Worm (Caenorhabditis elegans) whole organism, L4 larva: ENCODE data around the gene T26E4.9.
"Not testable (repeated sequence)": the region's sequence is repeated elsewhere in the genome, so short reads cannot be mapped to it uniquely, and the experiment has no call there.

ENCODE experiments used
- F10B5.3 ChIP-seq: sonication (generic microtip); optimal IDR thresholded peaks from 2 replicates; lab custom pipeline; 2016; ENCODE audit warnings: mild to moderate bottlenecking, missing genetic modification characterization, missing compliant biosample characterization
- F37D6.2 ChIP-seq: sonication (generic microtip); optimal IDR thresholded peaks from 2 replicates; lab custom pipeline; 2016; ENCODE audit warnings: mild to moderate bottlenecking, missing genetic modification characterization, missing compliant biosample characterization
- T26A8.4 ChIP-seq: fragments of 200-800 bp; sonication (Bioruptor generic); IDR thresholded peaks from 2 replicates; pipeline ENCODE4 v1.3.6; 2022; ENCODE audit warnings: missing genetic modification characterization, missing compliant biosample characterization
- Y5F2A.4 ChIP-seq: fragments of 200-800 bp; sonication (Bioruptor generic); optimal IDR thresholded peaks from 2 replicates; lab custom pipeline; 2018; ENCODE audit warnings: mild to moderate bottlenecking, missing genetic modification characterization, missing compliant biosample characterization
- ZK337.2 ChIP-seq: fragments of 200-800 bp; sonication (Bioruptor generic); IDR thresholded peaks from 2 replicates; pipeline ENCODE4 v1.3.6; 2022; ENCODE audit warnings: missing genetic modification reagents, missing genetic modification characterization, missing compliant biosample characterization
- aha-1 ChIP-seq: fragments of 150-350 bp; peaks from one replicate; lab custom pipeline; 2014; ENCODE audit warnings: missing biosample characterization, missing genetic modification characterization
- ceh-32 ChIP-seq: sonication (generic microtip); optimal IDR thresholded peaks from 2 replicates; lab custom pipeline; 2016; ENCODE audit warnings: mild to moderate bottlenecking, missing genetic modification characterization, missing compliant biosample characterization; ENCODE audit not compliant: poor library complexity
- ceh-82 ChIP-seq: sonication (generic microtip); optimal IDR thresholded peaks from 2 replicates; lab custom pipeline; 2017; ENCODE audit warnings: missing biosample characterization, missing genetic modification characterization
- ces-1 ChIP-seq: fragments of 150-350 bp; sonication (generic microtip); optimal IDR thresholded peaks from 4 replicates; lab custom pipeline; 2014; ENCODE audit warnings: missing biosample characterization, missing genetic modification reagents, missing genetic modification characterization
- dmd-6 ChIP-seq: fragments of 200-800 bp; sonication (Bioruptor generic); IDR thresholded peaks from 2 replicates; pipeline ENCODE4 v1.3.6; 2022; ENCODE audit warnings: missing genetic modification reagents, missing genetic modification characterization, missing compliant biosample characterization
- dmd-9 ChIP-seq: fragments of 200-800 bp; sonication (Bioruptor generic); IDR thresholded peaks from 2 replicates; pipeline ENCODE4 v1.3.6; 2022; ENCODE audit warnings: missing genetic modification reagents, missing genetic modification characterization, missing compliant biosample characterization
- egl-43 ChIP-seq: fragments of 200-800 bp; sonication (Bioruptor generic); IDR thresholded peaks from 2 replicates; pipeline ENCODE4 v1.3.6; 2022; ENCODE audit warnings: missing genetic modification reagents, missing genetic modification characterization, missing compliant biosample characterization
- fkh-10 ChIP-seq: fragments of 150-350 bp; optimal IDR thresholded peaks from 2 replicates; lab custom pipeline; 2014; ENCODE audit warnings: missing biosample characterization, missing genetic modification reagents, missing genetic modification characterization
- hlh-30 ChIP-seq: sonication (generic microtip); optimal IDR thresholded peaks from 2 replicates; lab custom pipeline; 2017; ENCODE audit warnings: antibody characterized with exemption, mild to moderate bottlenecking, missing genetic modification characterization, missing compliant biosample characterization; ENCODE audit not compliant: insufficient read depth
- jun-1 ChIP-seq: fragments of 150-350 bp; optimal IDR thresholded peaks from 2 replicates; lab custom pipeline; 2014; ENCODE audit warnings: missing biosample characterization, missing genetic modification reagents, missing genetic modification characterization
- lim-7 ChIP-seq: fragments of 200-800 bp; sonication (Bioruptor generic); IDR thresholded peaks from 2 replicates; pipeline ENCODE4 v1.3.6; 2022; ENCODE audit warnings: missing genetic modification characterization, missing compliant biosample characterization
- lin-1 ChIP-seq: fragments of 200-800 bp; sonication (Bioruptor generic); IDR thresholded peaks from 2 replicates; pipeline ENCODE4 v1.3.6; 2022; ENCODE audit warnings: missing genetic modification reagents, missing genetic modification characterization, missing compliant biosample characterization
- lin-15B ChIP-seq: fragments of 150-350 bp; sonication (generic microtip); optimal IDR thresholded peaks from 3 replicates; lab custom pipeline; 2014; ENCODE audit warnings: missing biosample characterization, missing genetic modification characterization
- madf-5 ChIP-seq, 2 experiments: fragments of 200-800 bp; sonication (Bioruptor generic); IDR thresholded peaks; 2 replicates each; pipeline ENCODE4 v1.3.6; 2022; ENCODE audit warnings: missing compliant biosample characterization in 2 of 2, missing genetic modification characterization in 2 of 2
- mep-1 ChIP-seq: fragments of 150-350 bp; sonication (generic microtip); optimal IDR thresholded peaks from 3 replicates; lab custom pipeline; 2014; ENCODE audit warnings: missing biosample characterization, missing genetic modification characterization
- mxl-3 ChIP-seq: fragments of 200-800 bp; sonication (Bioruptor generic); optimal IDR thresholded peaks from 2 replicates; lab custom pipeline; 2018; ENCODE audit warnings: mild to moderate bottlenecking, missing genetic modification characterization, missing compliant biosample characterization
- nhr-28 ChIP-seq: fragments of 150-350 bp; optimal IDR thresholded peaks from 2 replicates; lab custom pipeline; 2014; ENCODE audit warnings: missing biosample characterization, missing genetic modification characterization
- pqm-1 ChIP-seq: sonication (generic microtip); optimal IDR thresholded peaks from 2 replicates; lab custom pipeline; 2017; ENCODE audit warnings: missing biosample characterization, missing genetic modification characterization
- snpc-1.2 ChIP-seq: fragments of 200-800 bp; sonication (Bioruptor generic); IDR thresholded peaks from 2 replicates; pipeline ENCODE4 v1.3.6; 2022; ENCODE audit warnings: missing genetic modification reagents, missing genetic modification characterization, missing compliant biosample characterization
- zfp-3 ChIP-seq: fragments of 200-800 bp; sonication (Bioruptor generic); conservative IDR thresholded peaks from 2 replicates; pipeline ENCODE4 v1.3.6; 2022; ENCODE audit warnings: missing genetic modification reagents, missing genetic modification characterization, missing compliant biosample characterization
- zip-11 ChIP-seq: fragments of 200-800 bp; sonication (Bioruptor generic); IDR thresholded peaks from 2 replicates; pipeline ENCODE4 v1.3.6; 2022; ENCODE audit warnings: missing genetic modification characterization, missing compliant biosample characterization
- zip-2 ChIP-seq: fragments of 150-350 bp; optimal IDR thresholded peaks from 2 replicates; lab custom pipeline; 2014; ENCODE audit warnings: missing biosample characterization, missing genetic modification characterization
- ztf-11 ChIP-seq: fragments of 150-350 bp; optimal IDR thresholded peaks from 2 replicates; lab custom pipeline; 2014; ENCODE audit warnings: missing biosample characterization, missing genetic modification characterization

The T26E4.9 gene

DNA sequence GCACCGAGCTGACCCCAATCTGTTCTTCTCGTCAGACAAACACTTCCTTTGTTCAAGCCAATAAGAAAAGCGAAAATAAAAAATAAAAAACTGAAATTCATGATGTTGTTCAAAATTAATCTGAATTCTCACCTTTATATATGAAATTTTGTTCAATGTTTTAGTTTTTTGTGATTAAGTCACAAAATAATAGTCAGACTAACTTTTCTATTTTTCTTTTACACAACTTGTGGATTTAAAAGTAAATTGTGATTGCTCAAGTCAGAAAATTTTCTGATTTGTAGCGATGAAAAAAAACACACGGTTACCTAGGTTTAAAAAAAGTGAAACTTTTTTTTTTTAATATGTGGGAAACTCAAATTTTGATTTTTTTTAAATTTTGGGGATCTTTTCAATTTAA, 15.2 kb upstream of the T26E4.9 start, which contains the start of gene abf-3:
abf-3 (minus strand) TSS at position 101 of the 400 bp plus-strand sequence.
- TF ChIP-seq aha-1 (tag; lab: Kevin White, UChicago): peak; percentile 18
- TF ChIP-seq F37D6.2 (tag; lab: Kevin White, UChicago): no peak

DNA sequence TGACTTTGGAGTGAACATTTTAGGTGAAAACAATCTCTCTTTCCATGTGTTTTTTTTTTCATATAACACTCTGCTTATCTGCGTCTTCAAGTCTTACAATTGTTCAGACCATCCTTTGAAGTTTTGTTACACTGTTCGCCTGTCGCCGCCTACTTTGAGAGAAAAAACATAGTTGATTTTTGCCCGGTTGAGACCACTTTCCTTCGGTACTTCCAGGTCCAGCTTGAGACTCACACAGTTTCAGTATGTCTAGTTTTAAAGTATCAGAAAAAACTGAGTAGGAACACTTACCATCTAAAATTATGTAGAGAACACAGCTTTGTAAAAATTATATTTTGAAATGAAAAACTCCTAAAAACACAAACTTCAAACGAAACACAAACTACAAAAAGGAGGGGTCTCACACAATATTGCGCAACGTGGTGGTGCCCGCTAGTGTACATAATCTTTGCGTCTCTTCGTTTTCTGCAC, 13.5 kb upstream of the T26E4.9 start, which contains the start of the genes fbxa-69 and F54B8.4:
fbxa-69 (minus strand) TSS at position 10 of the 471 bp plus-strand sequence.
F54B8.4 (plus strand) TSS at position 421 of the 471 bp plus-strand sequence.
- TF ChIP-seq ceh-32 (tag; lab: Kevin White, UChicago): no peak
- peak; percentile 71 for TF ChIP-seq zip-2 (tag; lab: Kevin White, UChicago)
- TF ChIP-seq nhr-28 (tag; lab: Kevin White, UChicago): peak; percentile 43
- peak; percentile 24 for TF ChIP-seq hlh-30 (tag; lab: Kevin White, UChicago)
- TF ChIP-seq jun-1 (tag; lab: Kevin White, UChicago): no peak
- peak; percentile 31 for TF ChIP-seq mxl-3 (GFP tag; lab: Kevin White, UChicago)
- TF ChIP-seq mep-1 (tag; lab: Kevin White, UChicago): no peak
- TF ChIP-seq ZK337.2 (GFP tag; lab: Robert Waterston, UW): no peak
- TF ChIP-seq aha-1 (tag; lab: Kevin White, UChicago): peak; percentile 32
- peak; percentile 12; the same call in 1 of the 2 replicates for TF ChIP-seq dmd-6

DNA sequence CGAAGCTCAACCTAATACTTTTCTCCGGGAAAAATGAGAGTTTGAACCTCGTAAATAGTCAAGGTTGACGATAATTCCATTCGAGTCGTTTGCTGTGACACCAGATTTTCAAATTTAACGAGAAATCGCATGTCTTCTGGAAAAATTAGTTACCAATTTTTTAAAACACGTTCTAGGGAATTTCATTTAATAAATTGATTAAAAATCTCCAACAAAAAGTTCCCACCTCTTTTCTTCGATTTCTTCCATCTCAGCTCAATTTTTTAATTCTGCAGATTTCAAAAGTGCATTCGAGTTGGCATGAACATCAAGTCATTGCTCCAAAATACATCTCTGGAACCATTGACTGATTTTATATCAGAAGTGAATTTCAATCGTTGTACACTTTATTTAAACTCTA, 9.5 kb upstream of the T26E4.9 start, which contains the start of gene nhr-282:
nhr-282 (plus strand) TSS at position 301 of the 400 bp plus-strand sequence.
- not testable (repeated sequence) for TF ChIP-seq fkh-10 (GFP tag; lab: Kevin White, UChicago); dmd-9; Y5F2A.4 (GFP tag; lab: Kevin White, UChicago)

DNA sequence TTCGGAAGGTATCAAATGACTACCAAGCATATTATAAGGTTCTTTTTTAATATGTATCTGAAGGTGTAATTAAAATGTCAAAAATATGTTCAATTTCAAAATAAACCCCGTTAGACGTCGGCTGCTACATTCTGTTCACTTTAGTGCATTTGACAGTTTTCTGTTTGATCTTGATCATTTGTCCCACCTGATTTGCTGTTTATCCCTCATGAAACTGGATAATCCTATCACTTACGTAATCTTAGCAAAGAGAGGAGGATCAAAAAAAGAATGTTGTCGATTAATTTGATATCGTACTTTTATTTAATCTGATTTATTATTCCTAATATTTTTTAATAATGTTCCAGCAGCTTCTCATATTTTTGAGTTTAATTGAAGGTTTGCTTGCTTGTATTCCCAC, 7.9 kb upstream of the T26E4.9 start, which contains the start of gene F54B8.1:
F54B8.1 (plus strand) TSS at position 301 of the 400 bp plus-strand sequence.
- no peak for TF ChIP-seq hlh-30 (tag; lab: Kevin White, UChicago)
- no peak for TF ChIP-seq snpc-1.2 (GFP tag; lab: Robert Waterston, UW)
- TF ChIP-seq ces-1 (GFP tag; lab: Kevin White, UChicago): no peak
- no peak for TF ChIP-seq ceh-82 (tag; lab: Kevin White, UChicago)
- no peak for TF ChIP-seq pqm-1 (tag; lab: Kevin White, UChicago)
- no peak for TF ChIP-seq madf-5 (GFP tag; IDR thresholded peaks at IDR 0.05; lab: Robert Waterston, UW)
- no peak for TF ChIP-seq lin-15B (tag; lab: Kevin White, UChicago)

DNA sequence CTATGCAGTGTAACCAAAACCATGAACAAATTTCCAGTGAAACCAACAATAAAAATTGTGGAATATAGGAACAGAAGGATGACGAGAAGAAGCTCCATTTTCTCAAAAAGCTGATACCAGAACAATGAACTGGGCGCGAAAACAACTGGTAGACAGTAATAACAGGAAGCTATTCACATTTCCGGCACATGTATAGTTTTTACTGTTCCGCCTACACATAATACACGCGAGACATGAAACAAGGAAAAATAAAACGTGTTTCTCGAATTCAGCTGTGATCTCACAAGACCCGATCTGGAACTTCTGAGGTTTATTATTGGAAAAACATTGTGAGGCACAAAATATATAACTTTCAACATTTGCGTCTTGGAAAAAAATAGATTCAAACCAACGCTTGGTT, 7.0 kb upstream of the T26E4.9 start, which contains the start of gene srsx-36:
srsx-36 (minus strand) TSS at position 101 of the 400 bp plus-strand sequence.
- TF ChIP-seq ztf-11 (tag; lab: Kevin White, UChicago): no peak
- no peak for TF ChIP-seq zfp-3
- TF ChIP-seq, all 104 proteins: peak for 0

DNA sequence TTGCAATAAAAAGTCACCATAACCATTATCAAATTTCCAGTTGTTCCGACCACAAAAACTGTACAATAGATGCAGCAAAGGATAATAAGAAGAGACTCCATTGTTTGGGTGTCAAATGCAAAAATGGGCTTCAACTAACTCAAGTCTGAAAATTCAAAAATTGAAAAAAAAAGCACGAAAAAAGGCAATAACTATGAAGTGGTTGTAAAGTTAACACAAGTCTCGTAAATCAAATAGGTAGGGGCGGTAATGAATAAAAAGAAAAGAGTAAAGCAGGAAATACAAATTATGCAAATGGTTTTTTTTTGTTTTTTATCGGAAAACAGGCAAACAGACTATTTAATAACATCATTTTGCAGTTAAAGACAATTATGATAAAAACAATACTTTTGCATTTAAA, 4.9 kb upstream of the T26E4.9 start, which contains the start of gene srsx-38:
srsx-38 (minus strand) TSS at position 101 of the 400 bp plus-strand sequence.
- TF ChIP-seq egl-43 (GFP tag; lab: Robert Waterston, UW); F10B5.3 (tag; lab: Kevin White, UChicago); lin-1: not testable (repeated sequence)

DNA sequence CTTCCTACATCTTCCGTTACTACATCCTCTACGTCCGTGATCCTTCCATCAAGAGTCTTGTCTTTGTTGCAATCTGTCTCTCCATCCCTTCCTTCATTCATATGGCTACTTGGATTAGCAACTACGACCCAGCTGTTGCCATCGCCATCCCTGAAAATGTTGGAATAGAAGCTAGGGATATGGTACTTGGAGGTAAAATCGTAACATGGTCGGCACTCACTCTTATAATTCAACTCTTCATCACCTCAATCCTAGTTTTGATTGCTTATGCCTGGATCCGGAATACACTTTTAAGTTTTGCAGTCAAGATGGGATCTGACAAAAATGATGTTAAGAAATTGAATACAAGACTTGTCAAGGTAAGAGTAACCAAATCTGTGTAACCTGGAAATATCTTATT, 1.2 kb upstream of the T26E4.9 start, which contains the start of gene T26E4.18:
T26E4.18 (minus strand) TSS at position 101 of the 400 bp plus-strand sequence.
- TF ChIP-seq T26A8.4, lim-7, zip-11 (GFP tag; lab: Robert Waterston, UW): not testable (repeated sequence)
